Fruit fly (Drosophila melanogaster): ENCODE data around the gene CG9682.
A peak's percentile ranks its signal among the peaks of the same experiment; 100 is the strongest.

CG9682 gene

DNA sequence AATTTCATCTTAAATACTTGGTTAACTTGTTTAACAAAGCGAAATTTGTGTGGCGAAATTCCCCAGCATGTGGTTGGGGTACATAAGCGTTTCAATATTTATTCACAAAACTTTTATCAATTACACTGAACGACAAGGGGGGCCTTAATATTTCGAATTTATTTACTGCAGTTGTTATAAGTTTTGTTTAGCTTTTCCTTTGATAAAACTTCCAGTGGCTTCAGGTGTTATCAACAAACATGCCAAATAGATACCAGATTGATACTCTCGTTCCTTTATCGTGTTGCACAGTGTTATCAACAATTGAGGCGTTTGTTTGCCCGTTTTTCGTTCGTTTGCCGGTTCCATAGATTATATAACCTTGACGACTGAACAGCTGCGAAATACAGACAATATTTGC, 29.6 kb downstream of the CG9682 start:
- TF ChIP-seq rn (GFP tag; IDR thresholded peaks at IDR 0.05) = no peak
- peak; percentile 51 for TF ChIP-seq CG17806 (tag; optimal IDR thresholded peaks at IDR 0.05)
- no peak for TF ChIP-seq EcR (GFP tag; optimal IDR thresholded peaks at IDR 0.05)
- TF ChIP-seq D1 (tag; optimal IDR thresholded peaks at IDR 0.05) = no peak
- no peak for TF ChIP-seq CG15710 (tag; optimal IDR thresholded peaks at IDR 0.05)
- TF ChIP-seq Snoo (tag; optimal IDR thresholded peaks at IDR 0.05) = peak; percentile 77
- TF ChIP-seq CG12605 (GFP tag; IDR thresholded peaks at IDR 0.05) = no peak
- TF ChIP-seq fd96Ca (GFP tag; IDR thresholded peaks at IDR 0.05) = no peak
- TF ChIP-seq gl (tag; optimal IDR thresholded peaks at IDR 0.05) = no peak
- TF ChIP-seq CG4496 (GFP tag; IDR thresholded peaks at IDR 0.05) = peak; percentile 84
- peak; percentile 5 for TF ChIP-seq CG8301 (tag; optimal IDR thresholded peaks at IDR 0.05)
- no peak for TF ChIP-seq CG10348 (GFP tag; IDR thresholded peaks at IDR 0.05)
- no peak for TF ChIP-seq CG13204 (GFP tag; optimal IDR thresholded peaks at IDR 0.05)
- TF ChIP-seq Pif1B (GFP tag; optimal IDR thresholded peaks at IDR 0.05) = peak; percentile 53
- TF ChIP-seq CG34367 (tag; optimal IDR thresholded peaks at IDR 0.05) = no peak
- 0 out of 2 replicates have a peak, but pooled peaks have one; percentile 7 for TF ChIP-seq CG32121 (GFP tag; IDR thresholded peaks at IDR 0.05)
- peak; percentile 49 for TF ChIP-seq Ets98B (GFP tag; IDR thresholded peaks at IDR 0.05)
- TF ChIP-seq CG9948 (tag; optimal IDR thresholded peaks at IDR 0.05) = peak; percentile 34
- TF ChIP-seq Pif1A (GFP tag; optimal IDR thresholded peaks at IDR 0.05) = peak; percentile 44
- TF ChIP-seq CG14655 (GFP tag; optimal IDR thresholded peaks at IDR 0.05) = peak; percentile 20
- TF ChIP-seq CG8159 (tag; optimal IDR thresholded peaks at IDR 0.05) = peak; percentile 52

DNA sequence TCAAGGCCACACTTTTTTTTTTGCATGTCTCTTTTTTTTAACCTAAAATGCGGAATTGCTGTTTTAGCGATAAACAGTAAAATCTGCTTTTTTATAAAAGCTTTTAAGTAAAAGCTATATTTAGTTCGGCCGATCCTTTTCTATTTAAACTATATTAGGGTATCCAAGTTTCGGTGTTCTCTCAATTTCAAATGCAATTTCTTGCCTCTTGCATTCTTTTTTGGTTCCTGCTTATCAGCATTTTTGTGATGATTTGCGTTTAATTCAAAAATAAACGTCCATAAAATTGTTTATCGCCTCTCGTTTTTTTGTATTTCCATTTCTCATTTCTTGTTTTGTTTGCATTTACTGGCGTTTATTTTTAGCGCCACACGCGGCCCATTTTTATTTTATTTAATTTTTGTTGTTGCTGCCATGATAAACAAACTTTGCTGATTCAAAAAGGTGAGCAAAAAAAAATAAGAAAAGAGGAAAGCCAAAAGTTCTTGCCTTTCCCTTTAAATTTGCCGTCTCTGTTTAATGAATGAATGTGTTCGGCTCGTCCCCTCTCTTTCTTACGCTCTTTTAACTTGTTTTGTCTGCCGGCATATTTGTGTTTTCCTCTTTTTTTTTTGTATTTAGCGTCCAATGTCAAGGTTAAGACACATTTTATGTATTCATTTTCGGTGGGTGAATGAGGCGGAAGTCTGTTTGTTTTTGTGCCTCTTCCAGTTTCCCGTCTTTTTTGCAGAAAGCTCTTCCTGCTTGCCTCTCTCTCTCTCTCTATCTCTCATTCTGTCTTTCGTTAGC, 30.8 kb downstream of the CG9682 start:
- peak; percentile 8 for TF ChIP-seq CG17806 (tag; optimal IDR thresholded peaks at IDR 0.05)
- no peak for TF ChIP-seq fd96Ca (GFP tag; IDR thresholded peaks at IDR 0.05)
- TF ChIP-seq Pif1B (GFP tag; optimal IDR thresholded peaks at IDR 0.05) = no peak
- TF ChIP-seq CG32121 (GFP tag; IDR thresholded peaks at IDR 0.05) = no peak
- peak; percentile 38 for TF ChIP-seq CG8159 (tag; optimal IDR thresholded peaks at IDR 0.05)
- peak; percentile 55 for TF ChIP-seq Snoo (tag; optimal IDR thresholded peaks at IDR 0.05)
- no peak for TF ChIP-seq CG14655 (GFP tag; optimal IDR thresholded peaks at IDR 0.05)
- TF ChIP-seq CG8301 (tag; optimal IDR thresholded peaks at IDR 0.05) = no peak

DNA sequence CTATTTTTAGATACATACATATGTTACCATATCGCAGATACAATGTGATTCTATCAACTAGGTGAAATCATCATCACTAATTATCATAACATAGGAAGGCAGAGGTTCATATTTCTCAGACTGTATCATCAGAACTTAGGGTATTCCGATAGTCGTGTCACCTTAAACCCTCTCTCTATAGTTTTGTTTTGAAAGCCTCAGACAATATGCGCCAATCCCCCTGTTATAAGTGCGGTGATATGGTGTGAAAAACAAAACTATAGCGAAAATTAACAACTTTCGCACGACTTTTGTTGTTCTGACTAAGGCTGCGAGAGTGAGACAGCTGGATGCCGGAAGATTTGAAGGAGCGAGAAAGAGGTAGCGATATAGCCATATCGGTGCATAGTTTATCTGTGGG, 31.8 kb downstream of the CG9682 start:
- TF ChIP-seq Snoo (tag; optimal IDR thresholded peaks at IDR 0.05) = no peak
- no peak for TF ChIP-seq CG4496 (GFP tag; IDR thresholded peaks at IDR 0.05)
- no peak for TF ChIP-seq CG12605 (GFP tag; IDR thresholded peaks at IDR 0.05)

DNA sequence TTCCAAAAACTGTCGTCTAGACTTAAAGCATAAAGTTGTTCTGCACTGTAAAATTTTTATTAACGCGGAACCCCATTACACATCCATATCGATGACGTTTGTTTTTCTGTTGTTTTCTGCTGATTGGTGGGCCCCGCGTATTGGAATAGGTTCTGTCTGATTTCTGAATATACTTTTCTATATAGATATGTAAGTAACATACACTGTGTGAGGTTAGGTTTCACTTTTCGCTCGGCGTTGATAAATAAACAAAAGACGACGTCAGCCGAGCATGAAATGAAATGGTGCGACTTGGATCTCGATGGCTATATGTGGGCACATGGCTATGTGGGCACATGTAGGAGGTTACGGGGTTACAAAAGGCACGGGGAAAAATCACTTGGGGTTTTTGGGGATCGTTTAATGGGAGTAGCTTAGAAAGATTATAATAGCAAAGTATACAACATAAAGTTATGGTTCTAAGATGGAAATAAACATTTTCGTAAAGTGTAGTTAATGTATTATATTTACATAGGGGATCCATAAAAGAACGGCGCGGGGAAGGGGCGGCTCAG, 32.4 kb downstream of the CG9682 start:
- TF ChIP-seq CG15710 (tag; optimal IDR thresholded peaks at IDR 0.05) (no peak), CG10348 (GFP tag; IDR thresholded peaks at IDR 0.05) (no peak), CG12605 (GFP tag; IDR thresholded peaks at IDR 0.05) (no peak), CG34367 (tag; optimal IDR thresholded peaks at IDR 0.05) (no peak), CG32121 (GFP tag; IDR thresholded peaks at IDR 0.05) (no peak), CG14655 (GFP tag; optimal IDR thresholded peaks at IDR 0.05) (no peak), fd96Ca (GFP tag; IDR thresholded peaks at IDR 0.05) (no peak), Pif1B (GFP tag; optimal IDR thresholded peaks at IDR 0.05) (no peak), CG17806 (tag; optimal IDR thresholded peaks at IDR 0.05) (no peak)

DNA sequence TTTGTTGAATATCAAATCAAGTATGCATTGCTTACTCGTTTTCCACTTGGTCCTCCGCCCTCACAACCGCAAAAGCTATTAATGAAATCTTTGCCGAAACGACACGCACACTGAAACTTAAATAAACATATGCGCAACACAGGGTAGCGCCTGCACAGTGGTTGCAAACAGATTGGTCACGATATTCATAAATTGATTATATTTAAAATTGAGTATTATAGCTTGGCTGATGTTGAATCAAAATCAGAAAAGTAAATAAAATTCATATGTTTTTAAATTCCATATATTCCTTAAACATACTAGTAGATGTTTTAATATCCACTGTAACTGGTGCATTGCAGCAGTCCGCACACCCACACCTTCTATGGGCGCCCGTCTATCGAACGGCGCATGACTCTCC, 33.2 kb downstream of the CG9682 start:
- TF ChIP-seq Snoo (tag; optimal IDR thresholded peaks at IDR 0.05) = peak; percentile 55
- peak; percentile 63 for TF ChIP-seq CG9948 (tag; optimal IDR thresholded peaks at IDR 0.05)
- TF ChIP-seq D1 (tag; optimal IDR thresholded peaks at IDR 0.05) = no peak
- TF ChIP-seq CG8301 (tag; optimal IDR thresholded peaks at IDR 0.05) = peak; percentile 67
- peak; percentile 61 for TF ChIP-seq CG32121 (GFP tag; IDR thresholded peaks at IDR 0.05)
- peak; percentile 44; the same call in 1 of the 2 replicates for TF ChIP-seq rn (GFP tag; IDR thresholded peaks at IDR 0.05)
- peak; percentile 47 for TF ChIP-seq Pif1A (GFP tag; optimal IDR thresholded peaks at IDR 0.05)
- peak; percentile 25 for TF ChIP-seq Pif1B (GFP tag; optimal IDR thresholded peaks at IDR 0.05)
- peak; percentile 82 for TF ChIP-seq CG34367 (tag; optimal IDR thresholded peaks at IDR 0.05)
- TF ChIP-seq CG10348 (GFP tag; IDR thresholded peaks at IDR 0.05) = no peak
- TF ChIP-seq CG13204 (GFP tag; optimal IDR thresholded peaks at IDR 0.05) = peak; percentile 46
- TF ChIP-seq Ets98B (GFP tag; IDR thresholded peaks at IDR 0.05) = peak; percentile 61
- peak; percentile 67 for TF ChIP-seq CG17806 (tag; optimal IDR thresholded peaks at IDR 0.05)
- TF ChIP-seq EcR (GFP tag; optimal IDR thresholded peaks at IDR 0.05) = no peak
- peak; percentile 64 for TF ChIP-seq CG14655 (GFP tag; optimal IDR thresholded peaks at IDR 0.05)
- peak; percentile 85 for TF ChIP-seq CG4496 (GFP tag; IDR thresholded peaks at IDR 0.05)
- peak; percentile 80 for TF ChIP-seq CG15710 (tag; optimal IDR thresholded peaks at IDR 0.05)
- peak; percentile 70 for TF ChIP-seq CG12605 (GFP tag; IDR thresholded peaks at IDR 0.05)
- peak; percentile 60 for TF ChIP-seq CG8159 (tag; optimal IDR thresholded peaks at IDR 0.05)
- peak; percentile 75 for TF ChIP-seq fd96Ca (GFP tag; IDR thresholded peaks at IDR 0.05)
- no peak for TF ChIP-seq gl (tag; optimal IDR thresholded peaks at IDR 0.05)

DNA sequence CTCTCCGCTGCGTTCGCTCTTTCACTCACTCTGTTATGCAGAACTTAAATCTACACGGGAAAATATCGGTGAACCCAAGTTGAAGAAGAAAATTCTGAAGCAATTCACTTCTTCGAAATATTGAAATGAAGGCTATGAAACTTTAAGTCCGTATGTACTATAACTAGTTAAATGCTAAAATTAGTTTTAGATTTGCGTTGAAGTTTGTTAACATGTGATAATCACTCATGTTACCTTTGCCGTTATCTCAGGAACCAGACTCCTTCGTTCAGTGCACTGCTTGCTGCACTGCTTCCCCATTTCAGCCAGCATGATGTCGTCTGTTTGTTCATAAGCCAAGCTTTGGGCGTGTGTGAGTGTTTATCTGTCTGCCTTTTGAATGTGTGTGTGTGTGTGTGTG, 33.8 kb downstream of the CG9682 start:
- TF ChIP-seq CG8159 (tag; optimal IDR thresholded peaks at IDR 0.05) = peak; percentile 79
- TF ChIP-seq CG34367 (tag; optimal IDR thresholded peaks at IDR 0.05) = peak; percentile 60
- peak; percentile 51; the same call in 2 of the 3 replicates for TF ChIP-seq fd96Ca (GFP tag; IDR thresholded peaks at IDR 0.05)
- TF ChIP-seq CG12605 (GFP tag; IDR thresholded peaks at IDR 0.05) = no peak
- TF ChIP-seq CG14655 (GFP tag; optimal IDR thresholded peaks at IDR 0.05) = peak; percentile 81
- no peak for TF ChIP-seq Ets98B (GFP tag; IDR thresholded peaks at IDR 0.05)
- no peak for TF ChIP-seq CG10348 (GFP tag; IDR thresholded peaks at IDR 0.05)
- TF ChIP-seq CG13204 (GFP tag; optimal IDR thresholded peaks at IDR 0.05) = no peak
- no peak for TF ChIP-seq EcR (GFP tag; optimal IDR thresholded peaks at IDR 0.05)
- TF ChIP-seq Snoo (tag; optimal IDR thresholded peaks at IDR 0.05) = peak; percentile 60
- TF ChIP-seq CG15710 (tag; optimal IDR thresholded peaks at IDR 0.05) = peak; percentile 79
- TF ChIP-seq Pif1B (GFP tag; optimal IDR thresholded peaks at IDR 0.05) = peak; percentile 33
- TF ChIP-seq D1 (tag; optimal IDR thresholded peaks at IDR 0.05) = no peak
- TF ChIP-seq CG32121 (GFP tag; IDR thresholded peaks at IDR 0.05) = no peak
- TF ChIP-seq rn (GFP tag; IDR thresholded peaks at IDR 0.05) = no peak
- no peak for TF ChIP-seq gl (tag; optimal IDR thresholded peaks at IDR 0.05)
- peak; percentile 78 for TF ChIP-seq CG8301 (tag; optimal IDR thresholded peaks at IDR 0.05)
- peak; percentile 61 for TF ChIP-seq CG17806 (tag; optimal IDR thresholded peaks at IDR 0.05)
- TF ChIP-seq CG9948 (tag; optimal IDR thresholded peaks at IDR 0.05) = peak; percentile 56
- peak; percentile 62 for TF ChIP-seq Pif1A (GFP tag; optimal IDR thresholded peaks at IDR 0.05)
- peak; percentile 54; the same call in 2 of the 3 replicates for TF ChIP-seq CG4496 (GFP tag; IDR thresholded peaks at IDR 0.05)

Measured in whole organism, pupa.